Fruit fly (Drosophila melanogaster): ENCODE data around the gene CG10347.

DNA sequence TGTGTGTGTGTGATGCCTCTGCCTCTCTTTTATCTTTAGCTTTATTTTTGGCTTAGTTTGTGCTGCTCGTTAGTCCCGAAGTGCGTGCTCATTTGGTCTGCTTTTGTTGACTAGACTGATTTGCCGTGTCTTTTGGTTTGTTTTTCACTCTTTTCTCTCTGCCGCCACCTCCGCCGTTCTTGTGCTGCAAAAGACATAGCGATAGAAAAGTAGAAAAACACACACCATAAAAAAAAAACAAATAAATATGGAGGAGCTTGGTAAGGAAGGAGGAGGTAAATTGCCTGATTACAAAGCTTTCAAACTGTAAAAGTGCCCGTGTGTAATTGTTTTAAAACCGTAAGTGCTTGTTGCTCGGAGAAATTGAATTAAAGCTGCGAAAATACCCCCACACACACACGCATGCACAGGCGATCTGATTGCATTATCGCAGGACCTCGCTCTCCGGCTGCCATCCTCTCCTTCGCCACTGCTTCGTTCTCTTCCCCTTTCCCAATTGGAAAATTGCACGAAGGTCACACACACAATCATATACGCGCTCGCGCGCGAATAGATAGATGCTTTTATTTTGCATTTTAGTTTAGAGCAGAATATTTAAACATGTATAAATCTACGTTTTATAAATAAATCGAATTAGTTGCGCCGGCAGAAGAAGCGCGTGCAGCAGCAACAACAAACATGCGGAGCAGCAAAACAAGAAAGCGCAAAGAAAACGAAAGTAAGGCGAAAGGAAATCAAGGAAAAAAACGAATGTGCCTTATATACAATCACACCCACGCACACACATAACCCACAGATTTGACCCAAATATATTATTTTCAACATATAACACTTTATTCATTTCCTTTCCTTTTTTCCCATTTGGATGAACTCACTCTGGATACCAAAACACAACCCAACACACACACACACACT is 39.1 kb downstream of the CG10347 start:
- TF ChIP-seq Hr4 (GFP tag; optimal IDR thresholded peaks at IDR 0.05) (no peak), Smox (GFP tag; optimal IDR thresholded peaks at IDR 0.05) (no peak), Hr39 (GFP tag; optimal IDR thresholded peaks at IDR 0.05) (no peak), Blimp-1 (GFP tag; optimal IDR thresholded peaks at IDR 0.05) (peak; percentile 92), CG10631 (GFP tag; optimal IDR thresholded peaks at IDR 0.05) (no peak), Ets96B (tag; optimal IDR thresholded peaks at IDR 0.05) (no peak)
